Worm (Caenorhabditis elegans): ENCODE data around the gene Y39B6A.3.
"Not testable (repeated sequence)": the region's sequence is repeated elsewhere in the genome, so short reads cannot be mapped to it uniquely, and the experiment has no call there.

DNA sequence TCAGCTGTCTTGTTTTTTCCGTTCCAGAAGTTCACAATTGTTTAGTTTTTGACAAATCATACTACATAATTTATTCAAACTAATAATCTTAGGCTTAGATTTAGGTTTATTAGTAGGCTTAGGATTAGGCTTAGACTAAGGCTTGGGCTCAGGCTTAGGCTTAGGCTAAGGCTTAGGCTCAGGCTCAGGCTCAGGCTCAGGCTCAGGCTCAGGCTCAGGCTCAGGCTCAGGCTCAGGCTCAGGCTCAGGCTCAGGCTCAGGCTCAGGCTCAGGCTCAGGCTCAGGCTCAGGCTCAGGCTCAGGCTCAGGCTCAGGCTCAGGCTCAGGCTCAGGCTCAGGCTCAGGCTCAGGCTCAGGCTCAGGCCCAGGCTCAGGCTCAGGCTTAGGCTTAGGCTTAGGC lies 39.1 kb upstream of the Y39B6A.3 start:
- TF ChIP-seq ama-1 (optimal IDR thresholded peaks at IDR 0.05); ceh-20 (GFP tag; IDR thresholded peaks at IDR 0.05); lin-39 (tag; optimal IDR thresholded peaks at IDR 0.05); jun-1 (tag; optimal IDR thresholded peaks at IDR 0.05); F37D6.2 (tag; optimal IDR thresholded peaks at IDR 0.05); nhr-28 (tag; optimal IDR thresholded peaks at IDR 0.05); ztf-11 (tag; optimal IDR thresholded peaks at IDR 0.05); unc-62 (GFP tag; optimal IDR thresholded peaks at IDR 0.05 in 1 of 2); unc-62 (tag; optimal IDR thresholded peaks at IDR 0.05); fkh-10 (GFP tag; optimal IDR thresholded peaks at IDR 0.05); nhr-76 (tag; optimal IDR thresholded peaks at IDR 0.05); pqm-1 (tag; optimal IDR thresholded peaks at IDR 0.05): not testable (repeated sequence)
